Worm (Caenorhabditis elegans): ENCODE results near the gene rpia-1.
A peak's percentile ranks its signal among the peaks of the same experiment; 100 is the strongest.

rpia-1 gene

ce11 chrIII:7162065-7162762 is 39.3 kb downstream of the rpia-1 start, which contains the start of the genes syf-2 and K04G7.1:
TSS of gene syf-2 (minus strand) at chrIII:7162115.
TSS of gene K04G7.1 (plus strand) at chrIII:7162712.
- TF ChIP-seq W03F9.2 (tag; optimal IDR thresholded peaks at IDR 0.05), result peak; percentile 95
- no peak for TF ChIP-seq dao-5 (tag; optimal IDR thresholded peaks at IDR 0.05)
- TF ChIP-seq him-1 (tag; optimal IDR thresholded peaks at IDR 0.05), result peak; percentile 75

- no peak for TF ChIP-seq W03F9.2 (tag; optimal IDR thresholded peaks at IDR 0.05)
- no peak for TF ChIP-seq dao-5 (tag; optimal IDR thresholded peaks at IDR 0.05)
- TF ChIP-seq him-1 (tag; optimal IDR thresholded peaks at IDR 0.05), result no peak
Measured at ce11 chrIII:7165276-7165675, 42.3 kb downstream of the rpia-1 start.

ce11 chrIII:7165816-7166229 is 42.9 kb downstream of the rpia-1 start:
- no peak for TF ChIP-seq W03F9.2 (tag; optimal IDR thresholded peaks at IDR 0.05)

- no peak for TF ChIP-seq dao-5 (tag; optimal IDR thresholded peaks at IDR 0.05)
- no peak for TF ChIP-seq W03F9.2 (tag; optimal IDR thresholded peaks at IDR 0.05)
- TF ChIP-seq him-1 (tag; optimal IDR thresholded peaks at IDR 0.05), result peak; percentile 59
Measured at ce11 chrIII:7166664-7167567, 44.0 kb downstream of the rpia-1 start.

ce11 chrIII:7167568-7167937 is 44.6 kb downstream of the rpia-1 start, which contains the start of gene acs-4:
TSS of gene acs-4 (plus strand) at chrIII:7167838.
- TF ChIP-seq W03F9.2 (tag; optimal IDR thresholded peaks at IDR 0.05) (no peak), dao-5 (tag; optimal IDR thresholded peaks at IDR 0.05) (no peak), him-1 (tag; optimal IDR thresholded peaks at IDR 0.05) (no peak)

ce11 chrIII:7170090-7170489 is 47.2 kb downstream of the rpia-1 start:
- TF ChIP-seq dao-5 (tag; optimal IDR thresholded peaks at IDR 0.05) (no peak), him-1 (tag; optimal IDR thresholded peaks at IDR 0.05) (no peak), W03F9.2 (tag; optimal IDR thresholded peaks at IDR 0.05) (no peak)
